Worm (Caenorhabditis elegans) whole organism, L4 larva: ENCODE data around the gene C04C3.9.

ENCODE experiments used
- F26F4.8 ChIP-seq: fragments of 200-800 bp; sonication (Bioruptor generic); conservative IDR thresholded peaks from 2 replicates; pipeline ENCODE4 v1.3.6; 2022; ENCODE audit warnings: missing genetic modification characterization, missing compliant biosample characterization
- F44E2.7 ChIP-seq: fragments of 200-800 bp; sonication (Bioruptor generic); IDR thresholded peaks from 2 replicates; pipeline ENCODE4 v2.1.2; 2022; ENCODE audit warnings: missing genetic modification characterization, missing compliant biosample characterization
- ZK337.2 ChIP-seq: fragments of 200-800 bp; sonication (Bioruptor generic); IDR thresholded peaks from 2 replicates; pipeline ENCODE4 v1.3.6; 2022; ENCODE audit warnings: missing genetic modification reagents, missing genetic modification characterization, missing compliant biosample characterization
- ZK546.5 ChIP-seq, 2 experiments: sonication (generic microtip); optimal IDR thresholded peaks; 2 replicates each; lab custom pipeline; 2017; ENCODE audit warnings: missing biosample characterization in 2 of 2, missing genetic modification characterization in 2 of 2
- aha-1 ChIP-seq: fragments of 150-350 bp; peaks from one replicate; lab custom pipeline; 2014; ENCODE audit warnings: missing biosample characterization, missing genetic modification characterization
- ceh-28 ChIP-seq: fragments of 150-350 bp; optimal IDR thresholded peaks from 2 replicates; lab custom pipeline; 2014; ENCODE audit warnings: missing biosample characterization, missing genetic modification reagents, missing genetic modification characterization
- cey-2 ChIP-seq: sonication (generic microtip); optimal IDR thresholded peaks from 3 replicates; lab custom pipeline; 2017; ENCODE audit warnings: missing genetic modification characterization, mild to moderate bottlenecking, missing compliant biosample characterization, antibody characterized with exemption, borderline replicate concordance; ENCODE audit not compliant: insufficient read depth
- ctbp-1 ChIP-seq: fragments of 200-800 bp; sonication (Bioruptor generic); IDR thresholded peaks from 2 replicates; pipeline ENCODE4 v1.3.6; 2022; ENCODE audit warnings: missing genetic modification reagents, missing genetic modification characterization, missing compliant biosample characterization
- dmd-8 ChIP-seq: fragments of 200-800 bp; sonication (Bioruptor generic); IDR thresholded peaks from 2 replicates; pipeline ENCODE4 v1.3.6; 2022; ENCODE audit warnings: missing genetic modification characterization, missing compliant biosample characterization
- duxl-1 ChIP-seq: sonication (generic microtip); optimal IDR thresholded peaks from 2 replicates; lab custom pipeline; 2016; ENCODE audit warnings: mild to moderate bottlenecking, missing genetic modification characterization, moderate library complexity, missing compliant biosample characterization; ENCODE audit not compliant: poor library complexity
- egl-43 ChIP-seq: fragments of 200-800 bp; sonication (Bioruptor generic); IDR thresholded peaks from 2 replicates; pipeline ENCODE4 v1.3.6; 2022; ENCODE audit warnings: missing genetic modification reagents, missing genetic modification characterization, missing compliant biosample characterization
- fkh-10 ChIP-seq: fragments of 150-350 bp; optimal IDR thresholded peaks from 2 replicates; lab custom pipeline; 2014; ENCODE audit warnings: missing biosample characterization, missing genetic modification reagents, missing genetic modification characterization
- hmg-1.1 ChIP-seq: fragments of 200-800 bp; sonication (Bioruptor generic); IDR thresholded peaks from 2 replicates; pipeline ENCODE4 v1.3.6; 2022; ENCODE audit warnings: missing genetic modification reagents, missing genetic modification characterization, missing compliant biosample characterization
- jun-1 ChIP-seq: fragments of 150-350 bp; optimal IDR thresholded peaks from 2 replicates; lab custom pipeline; 2014; ENCODE audit warnings: missing biosample characterization, missing genetic modification reagents, missing genetic modification characterization
- lin-1 ChIP-seq: fragments of 200-800 bp; sonication (Bioruptor generic); IDR thresholded peaks from 2 replicates; pipeline ENCODE4 v1.3.6; 2022; ENCODE audit warnings: missing genetic modification reagents, missing genetic modification characterization, missing compliant biosample characterization
- lin-13 ChIP-seq: fragments of 150-350 bp; optimal IDR thresholded peaks from 2 replicates; lab custom pipeline; 2014; ENCODE audit warnings: missing biosample characterization, missing genetic modification reagents, missing genetic modification characterization
- lsy-2 ChIP-seq, 2 experiments: fragments of 150-350 bp in 1 of 2; sonication (generic microtip) in 1 of 2; optimal IDR thresholded peaks; 2 replicates each; lab custom pipeline; 2014 to 2017; ENCODE audit warnings: missing biosample characterization in 2 of 2, missing genetic modification characterization in 2 of 2
- madf-9 ChIP-seq: fragments of 200-800 bp; sonication (Bioruptor generic); conservative IDR thresholded peaks from 2 replicates; pipeline ENCODE4 v1.3.6; 2022; ENCODE audit warnings: missing genetic modification reagents, missing genetic modification characterization, missing compliant biosample characterization
- mep-1 ChIP-seq: fragments of 150-350 bp; sonication (generic microtip); optimal IDR thresholded peaks from 3 replicates; lab custom pipeline; 2014; ENCODE audit warnings: missing biosample characterization, missing genetic modification characterization
- nhr-237 ChIP-seq: sonication (generic microtip); optimal IDR thresholded peaks from 2 replicates; lab custom pipeline; 2017; ENCODE audit warnings: missing biosample characterization, missing genetic modification characterization
- nhr-25 ChIP-seq: sonication (generic microtip); optimal IDR thresholded peaks from 2 replicates; lab custom pipeline; 2017; ENCODE audit warnings: missing genetic modification characterization, mild to moderate bottlenecking, missing compliant biosample characterization, antibody characterized with exemption, moderate library complexity, borderline replicate concordance; ENCODE audit not compliant: insufficient read depth
- nhr-41 ChIP-seq: fragments of 200-800 bp; sonication (Bioruptor generic); IDR thresholded peaks from 2 replicates; pipeline ENCODE4 v1.3.6; 2022; ENCODE audit warnings: missing genetic modification reagents, missing genetic modification characterization, missing compliant biosample characterization
- nhr-77 ChIP-seq: fragments of 150-350 bp; optimal IDR thresholded peaks from 2 replicates; lab custom pipeline; 2014; ENCODE audit warnings: missing biosample characterization, missing genetic modification characterization
- snpc-4 ChIP-seq: fragments of 150-350 bp; optimal IDR thresholded peaks from 2 replicates; lab custom pipeline; 2014; ENCODE audit warnings: missing biosample characterization, missing genetic modification characterization
- tag-97 ChIP-seq: fragments of 200-800 bp; sonication (Bioruptor generic); IDR thresholded peaks from 2 replicates; pipeline ENCODE4 v1.3.6; 2022; ENCODE audit warnings: missing genetic modification characterization, missing compliant biosample characterization
- unc-62 ChIP-seq, 3 experiments: fragments of 150-350 bp in 1 of 3; sonication (generic microtip); optimal IDR thresholded peaks in 2 of 3; peaks in 1 of 3; 1 replicate in 1 of 3; 2 replicates in 2 of 3; lab custom pipeline; 2014 to 2017; ENCODE audit warnings: missing biosample characterization in 3 of 3, missing genetic modification characterization in 3 of 3, missing genetic modification reagents in 3 of 3, missing genotype in 1 of 3
- vab-7 ChIP-seq: fragments of 200-800 bp; sonication (Bioruptor generic); IDR thresholded peaks from 2 replicates; pipeline ENCODE4 v1.3.6; 2022; ENCODE audit warnings: missing genetic modification reagents, missing genetic modification characterization, missing compliant biosample characterization
- zfp-2 ChIP-seq: sonication (generic microtip); optimal IDR thresholded peaks from 2 replicates; lab custom pipeline; 2016; ENCODE audit warnings: mild to moderate bottlenecking, missing genetic modification characterization, missing compliant biosample characterization
- zip-2 ChIP-seq: fragments of 150-350 bp; optimal IDR thresholded peaks from 2 replicates; lab custom pipeline; 2014; ENCODE audit warnings: missing biosample characterization, missing genetic modification characterization
- ztf-11 ChIP-seq: fragments of 150-350 bp; optimal IDR thresholded peaks from 2 replicates; lab custom pipeline; 2014; ENCODE audit warnings: missing biosample characterization, missing genetic modification characterization

C04C3.9 gene

ce11 chrIV:3428434-3428950 is at the start of gene C04C3.9, which contains the start of gene srz-60:
C04C3.9 (minus strand) TSS chrIV:3428534.
srz-60 (plus strand) TSS chrIV:3428900.
- no peak for TF ChIP-seq lsy-2 (tag; optimal IDR thresholded peaks at IDR 0.05; lab: Kevin White, UChicago)
- peak in 1 of 2 experiments; percentile 30 for TF ChIP-seq unc-62 (GFP tag; optimal IDR thresholded peaks at IDR 0.05 in 1 of 2; lab: Kevin White, UChicago)
- no peak for TF ChIP-seq unc-62 (tag; optimal IDR thresholded peaks at IDR 0.05; lab: Kevin White, UChicago)
- TF ChIP-seq madf-9 (GFP tag; lab: Robert Waterston, UW), result no peak
- TF ChIP-seq F44E2.7 (GFP tag; lab: Robert Waterston, UW), result no peak
- no peak for TF ChIP-seq dmd-8 (GFP tag; lab: Robert Waterston, UW)
- TF ChIP-seq zfp-2 (tag; lab: Kevin White, UChicago), result no peak

- no peak for TF ChIP-seq aha-1
- no peak for TF ChIP-seq snpc-4
Measured at ce11 chrIV:3477124-3477523, 48.8 kb upstream of the C04C3.9 start, which contains the start of gene srz-69. srz-69 (minus strand) TSS chrIV:3477224.

- TF ChIP-seq ZK546.5 (tag; optimal IDR thresholded peaks at IDR 0.05; lab: Kevin White, UChicago) (no peak), ZK337.2 (GFP tag; lab: Robert Waterston, UW) (no peak), vab-7 (GFP tag; lab: Robert Waterston, UW) (no peak), nhr-77 (tag; lab: Kevin White, UChicago) (no peak), lsy-2 (tag; optimal IDR thresholded peaks at IDR 0.05; lab: Kevin White, UChicago) (no peak), lin-13 (GFP tag; lab: Kevin White, UChicago) (no peak), duxl-1 (tag; lab: Kevin White, UChicago) (no peak), tag-97 (GFP tag; lab: Robert Waterston, UW) (no peak), lin-1 (GFP tag; lab: Robert Waterston, UW) (no peak), hmg-1.1 (no peak), nhr-41 (GFP tag; lab: Robert Waterston, UW) (no peak), nhr-25 (tag; lab: Kevin White, UChicago) (no peak), ctbp-1 (GFP tag; lab: Robert Waterston, UW) (no peak), zip-2 (tag; lab: Kevin White, UChicago) (no peak), F26F4.8 (no peak)
Measured at ce11 chrIV:3469742-3470141, 41.4 kb upstream of the C04C3.9 start, which contains the start of gene F58E2.2. F58E2.2 (plus strand) TSS chrIV:3470042.

ce11 chrIV:3467751-3468150 is 39.4 kb upstream of the C04C3.9 start:
- TF ChIP-seq unc-62 (GFP tag; optimal IDR thresholded peaks at IDR 0.05 in 1 of 2; lab: Kevin White, UChicago) (peak in 1 of 2 experiments; percentile 91), unc-62 (tag; optimal IDR thresholded peaks at IDR 0.05; lab: Kevin White, UChicago) (no peak), lin-13 (GFP tag; lab: Kevin White, UChicago) (no peak)

ce11 chrIV:3467128-3467527 is 38.8 kb upstream of the C04C3.9 start, which contains the start of gene F58E2.3:
F58E2.3 (plus strand) TSS chrIV:3467428.
- no peak for TF ChIP-seq nhr-237
- no peak for TF ChIP-seq mep-1 (tag; lab: Kevin White, UChicago)
- no peak for TF ChIP-seq ztf-11 (tag; lab: Kevin White, UChicago)
- no peak for TF ChIP-seq fkh-10 (GFP tag; lab: Kevin White, UChicago)

- TF ChIP-seq ceh-28 (no peak), jun-1 (tag; lab: Kevin White, UChicago) (no peak), egl-43 (GFP tag; lab: Robert Waterston, UW) (no peak), cey-2 (tag; lab: Kevin White, UChicago) (no peak), lin-13 (GFP tag; lab: Kevin White, UChicago) (no peak), unc-62 (GFP tag; optimal IDR thresholded peaks at IDR 0.05 in 1 of 2; lab: Kevin White, UChicago) (no peak), unc-62 (tag; optimal IDR thresholded peaks at IDR 0.05; lab: Kevin White, UChicago) (no peak), aha-1 (peak; percentile 19)
- TF ChIP-seq, all 104 proteins: peak for 1
Measured at ce11 chrIV:3463254-3463653, 34.9 kb upstream of the C04C3.9 start, which contains the start of gene F58E2.4. F58E2.4 (plus strand) TSS chrIV:3463387.
